Worm (Caenorhabditis elegans) whole organism, late embryonic: ENCODE data around the gene Y43D4A.5.

ENCODE experiments used
- C38D4.7 ChIP-seq: fragments of 200-800 bp; sonication (Bioruptor generic); optimal IDR thresholded peaks from 2 replicates; lab custom pipeline; 2018; ENCODE audit warnings: mild to moderate bottlenecking, missing genetic modification characterization, moderate library complexity, missing compliant biosample characterization
- F13H6.1 ChIP-seq: sonication (generic microtip); optimal IDR thresholded peaks from 2 replicates; lab custom pipeline; 2016; ENCODE audit warnings: missing genetic modification characterization, missing compliant biosample characterization
- K02D7.2 ChIP-seq: sonication (generic microtip); optimal IDR thresholded peaks from 2 replicates; lab custom pipeline; 2017; ENCODE audit warnings: mild to moderate bottlenecking, missing genetic modification characterization, missing compliant biosample characterization
- K09A11.1 ChIP-seq: sonication (generic microtip); optimal IDR thresholded peaks from 2 replicates; lab custom pipeline; 2017; ENCODE audit warnings: antibody characterized with exemption, mild to moderate bottlenecking, missing genetic modification characterization, missing compliant biosample characterization; ENCODE audit not compliant: insufficient read depth
- Y22D7AL.16 ChIP-seq: sonication (generic microtip); optimal IDR thresholded peaks from 2 replicates; lab custom pipeline; 2016; ENCODE audit warnings: missing genetic modification characterization, missing compliant biosample characterization
- ceh-14 ChIP-seq: sonication (generic microtip); optimal IDR thresholded peaks from 2 replicates; lab custom pipeline; 2016; ENCODE audit warnings: missing genotype, missing genetic modification characterization, missing compliant biosample characterization
- ceh-18 ChIP-seq: sonication (generic microtip); optimal IDR thresholded peaks from 2 replicates; lab custom pipeline; 2016; ENCODE audit warnings: missing genetic modification characterization, missing compliant biosample characterization
- ceh-19 ChIP-seq: fragments of 200-800 bp; sonication (Bioruptor generic); optimal IDR thresholded peaks from 2 replicates; lab custom pipeline; 2018; ENCODE audit warnings: mild to moderate bottlenecking, missing genetic modification characterization, missing compliant biosample characterization
- ceh-24 ChIP-seq: sonication (generic microtip); optimal IDR thresholded peaks from 2 replicates; lab custom pipeline; 2016; ENCODE audit warnings: mild to moderate bottlenecking, missing genetic modification characterization, missing compliant biosample characterization
- ceh-30 ChIP-seq: fragments of 150-350 bp; optimal IDR thresholded peaks from 2 replicates; lab custom pipeline; 2014; ENCODE audit warnings: missing biosample characterization, missing genetic modification characterization
- ceh-31 ChIP-seq: sonication (generic microtip); optimal IDR thresholded peaks from 2 replicates; lab custom pipeline; 2016; ENCODE audit warnings: missing genetic modification characterization, missing compliant biosample characterization
- ceh-34 ChIP-seq: sonication (generic microtip); optimal IDR thresholded peaks from 2 replicates; lab custom pipeline; 2016; ENCODE audit warnings: mild to moderate bottlenecking, missing genetic modification characterization, missing compliant biosample characterization
- ceh-45 ChIP-seq: fragments of 200-800 bp; sonication (Bioruptor generic); IDR thresholded peaks from 2 replicates; pipeline ENCODE4 v1.3.6; 2022; ENCODE audit warnings: missing genetic modification reagents, missing genetic modification characterization, missing compliant biosample characterization
- ceh-6 ChIP-seq: fragments of 200-800 bp; sonication (Bioruptor generic); optimal IDR thresholded peaks from 2 replicates; lab custom pipeline; 2018; ENCODE audit warnings: mild to moderate bottlenecking, missing genetic modification characterization, missing compliant biosample characterization
- ceh-9 ChIP-seq: sonication (generic microtip); optimal IDR thresholded peaks from 2 replicates; lab custom pipeline; 2016; ENCODE audit warnings: mild to moderate bottlenecking, missing genetic modification characterization, inconsistent platforms, missing compliant biosample characterization
- dmd-4 ChIP-seq: sonication (generic microtip); optimal IDR thresholded peaks from 2 replicates; lab custom pipeline; 2016; ENCODE audit warnings: borderline replicate concordance, missing genetic modification characterization, missing compliant biosample characterization
- dve-1 ChIP-seq: sonication (generic microtip); optimal IDR thresholded peaks from 2 replicates; lab custom pipeline; 2017; ENCODE audit warnings: antibody characterized with exemption, mild to moderate bottlenecking, missing genetic modification characterization, missing compliant biosample characterization
- elt-2 ChIP-seq: sonication (generic microtip); optimal IDR thresholded peaks from 2 replicates; lab custom pipeline; 2016; ENCODE audit warnings: missing genetic modification reagents, missing genetic modification characterization, missing compliant biosample characterization
- elt-4 ChIP-seq: sonication (generic microtip); optimal IDR thresholded peaks from 2 replicates; lab custom pipeline; 2016; ENCODE audit warnings: missing genetic modification characterization, missing compliant biosample characterization
- ets-4 ChIP-seq: sonication (generic microtip); optimal IDR thresholded peaks from 2 replicates; lab custom pipeline; 2016; ENCODE audit warnings: missing genetic modification characterization, missing compliant biosample characterization
- fkh-10 ChIP-seq: fragments of 150-350 bp; optimal IDR thresholded peaks from 2 replicates; lab custom pipeline; 2014; ENCODE audit warnings: missing biosample characterization, missing genetic modification reagents, missing genetic modification characterization
- fkh-6 ChIP-seq: sonication (generic microtip); optimal IDR thresholded peaks from 2 replicates; lab custom pipeline; 2016; ENCODE audit warnings: missing genetic modification characterization, missing compliant biosample characterization
- hlh-13 ChIP-seq: fragments of 200-800 bp; sonication (Bioruptor generic); optimal IDR thresholded peaks from 2 replicates; lab custom pipeline; 2018; ENCODE audit warnings: mild to moderate bottlenecking, missing genetic modification characterization, missing compliant biosample characterization
- hlh-15 ChIP-seq: sonication (generic microtip); optimal IDR thresholded peaks from 2 replicates; lab custom pipeline; 2016; ENCODE audit warnings: missing genetic modification characterization, missing compliant biosample characterization
- hlh-6 ChIP-seq: sonication (generic microtip); optimal IDR thresholded peaks from 2 replicates; lab custom pipeline; 2016; ENCODE audit warnings: missing genotype, missing genetic modification characterization, missing compliant biosample characterization
- hlh-8 ChIP-seq: sonication (generic microtip); optimal IDR thresholded peaks from 2 replicates; lab custom pipeline; 2016; ENCODE audit warnings: missing genotype, missing genetic modification characterization, missing compliant biosample characterization
- lim-6 ChIP-seq: sonication (generic microtip); optimal IDR thresholded peaks from 2 replicates; lab custom pipeline; 2016; ENCODE audit warnings: missing genetic modification characterization, missing compliant biosample characterization
- lin-11 ChIP-seq: fragments of 200-800 bp; sonication (Bioruptor generic); optimal IDR thresholded peaks from 2 replicates; lab custom pipeline; 2018; ENCODE audit warnings: mild to moderate bottlenecking, missing genetic modification characterization, missing compliant biosample characterization
- madf-2 ChIP-seq: sonication (generic microtip); optimal IDR thresholded peaks from 2 replicates; lab custom pipeline; 2017; ENCODE audit warnings: missing genetic modification characterization, missing compliant biosample characterization
- mec-3 ChIP-seq: sonication (generic microtip); optimal IDR thresholded peaks from 2 replicates; lab custom pipeline; 2016; ENCODE audit warnings: borderline replicate concordance, missing genetic modification characterization, missing compliant biosample characterization
- nfya-1 ChIP-seq: sonication (generic microtip); optimal IDR thresholded peaks from 2 replicates; lab custom pipeline; 2017; ENCODE audit warnings: missing genetic modification characterization, mild to moderate bottlenecking, missing compliant biosample characterization, antibody characterized with exemption, moderate library complexity
- nhr-11 ChIP-seq: fragments of 150-350 bp; optimal IDR thresholded peaks from 2 replicates; lab custom pipeline; 2014; ENCODE audit warnings: missing biosample characterization, missing genetic modification characterization
- npax-4 ChIP-seq: sonication (generic microtip); optimal IDR thresholded peaks from 2 replicates; lab custom pipeline; 2016; ENCODE audit warnings: missing genetic modification characterization, missing compliant biosample characterization
- pag-3 ChIP-seq: sonication (generic microtip); optimal IDR thresholded peaks from 2 replicates; lab custom pipeline; 2016; ENCODE audit warnings: missing compliant biosample characterization, missing genetic modification characterization, borderline replicate concordance
- pqm-1 ChIP-seq: sonication (generic microtip); optimal IDR thresholded peaks from 2 replicates; lab custom pipeline; 2016; ENCODE audit warnings: missing genetic modification characterization, missing compliant biosample characterization
- pros-1 ChIP-seq: fragments of 150-350 bp; optimal IDR thresholded peaks from 2 replicates; lab custom pipeline; 2014; ENCODE audit warnings: missing biosample characterization, missing genetic modification reagents, missing genetic modification characterization
- ref-2 ChIP-seq: sonication (generic microtip); optimal IDR thresholded peaks from 2 replicates; lab custom pipeline; 2016; ENCODE audit warnings: missing genetic modification characterization, missing compliant biosample characterization
- sdc-2 ChIP-seq: sonication (generic microtip); optimal IDR thresholded peaks from 2 replicates; lab custom pipeline; 2016; ENCODE audit warnings: missing genotype, missing genetic modification characterization, missing compliant biosample characterization
- sox-2 ChIP-seq: fragments of 200-800 bp; sonication (Bioruptor generic); IDR thresholded peaks from 2 replicates; pipeline ENCODE4 v1.3.6; 2022; ENCODE audit warnings: missing genetic modification reagents, missing genetic modification characterization, missing compliant biosample characterization
- syd-9 ChIP-seq: sonication (generic microtip); optimal IDR thresholded peaks from 2 replicates; lab custom pipeline; 2016; ENCODE audit warnings: mild to moderate bottlenecking, missing genetic modification characterization, moderate library complexity, missing compliant biosample characterization
- tbx-2 ChIP-seq: sonication (generic microtip); optimal IDR thresholded peaks from 2 replicates; lab custom pipeline; 2016; ENCODE audit warnings: missing genetic modification characterization, missing compliant biosample characterization
- tbx-7 ChIP-seq: sonication (generic microtip); optimal IDR thresholded peaks from 2 replicates; lab custom pipeline; 2016; ENCODE audit warnings: missing genotype, missing genetic modification characterization, missing compliant biosample characterization
- ttx-3 ChIP-seq: sonication (generic microtip); optimal IDR thresholded peaks from 2 replicates; lab custom pipeline; 2016; ENCODE audit warnings: missing genetic modification reagents, missing genetic modification characterization, missing compliant biosample characterization
- unc-55 ChIP-seq: sonication (generic microtip); optimal IDR thresholded peaks from 2 replicates; lab custom pipeline; 2017; ENCODE audit warnings: missing biosample characterization, missing genetic modification reagents, missing genetic modification characterization
- unc-86 ChIP-seq: sonication (generic microtip); optimal IDR thresholded peaks from 2 replicates; lab custom pipeline; 2016; ENCODE audit warnings: missing genetic modification characterization, missing compliant biosample characterization
- zip-5 ChIP-seq: sonication (generic microtip); optimal IDR thresholded peaks from 2 replicates; lab custom pipeline; 2016; ENCODE audit warnings: missing genetic modification characterization, missing compliant biosample characterization

Gene Y43D4A.5

DNA sequence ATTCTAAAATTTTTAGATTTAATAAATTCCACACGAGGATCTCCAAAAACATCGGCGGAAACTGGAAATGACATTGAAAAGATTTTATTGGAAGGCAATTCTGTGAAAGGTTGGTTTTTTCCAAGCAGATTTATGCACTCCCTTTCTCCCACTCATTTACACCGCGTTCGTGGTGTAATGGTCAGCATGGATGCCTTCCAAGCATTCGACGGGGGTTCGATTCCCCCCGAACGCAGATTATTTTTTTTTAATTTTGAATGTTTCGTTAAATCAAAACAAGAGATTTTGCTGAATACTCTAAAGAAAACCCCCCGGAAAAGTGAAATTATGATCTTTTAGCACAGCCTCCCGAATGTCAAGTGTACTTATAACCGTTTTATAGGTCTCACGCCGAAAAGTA is 370 bp downstream of the Y43D4A.5 start (continued):
- TF ChIP-seq fkh-6 (tag; lab: Kevin White, UChicago): peak; percentile 57
- peak; percentile 36 for TF ChIP-seq ceh-34 (tag; lab: Kevin White, UChicago)
- TF ChIP-seq dve-1 (tag; lab: Kevin White, UChicago): no peak
- TF ChIP-seq ceh-31: peak; percentile 10
- TF ChIP-seq tbx-2 (tag; lab: Kevin White, UChicago): peak; percentile 40
- TF ChIP-seq F13H6.1 (tag; lab: Kevin White, UChicago): peak; percentile 4
- TF ChIP-seq ets-4 (tag; lab: Kevin White, UChicago): no peak
- peak; percentile 53 for TF ChIP-seq ttx-3 (tag; lab: Kevin White, UChicago)
- TF ChIP-seq nfya-1: peak; percentile 8
- TF ChIP-seq ceh-6 (GFP tag; lab: Kevin White, UChicago): peak; percentile 39
- peak; percentile 18 for TF ChIP-seq K09A11.1 (tag; lab: Kevin White, UChicago)
- no peak for TF ChIP-seq ceh-30 (tag; lab: Kevin White, UChicago)
- TF ChIP-seq hlh-15 (tag; lab: Kevin White, UChicago): peak; percentile 50
- TF ChIP-seq npax-4 (tag; lab: Kevin White, UChicago): peak; percentile 0
- no peak for TF ChIP-seq nhr-11
- peak; percentile 10 for TF ChIP-seq madf-2
- no peak for TF ChIP-seq pqm-1 (tag; lab: Kevin White, UChicago)
- peak; percentile 11 for TF ChIP-seq ceh-18 (tag; lab: Kevin White, UChicago)
- peak; percentile 21 for TF ChIP-seq hlh-13
- TF ChIP-seq ref-2 (tag; lab: Kevin White, UChicago): peak; percentile 49
- TF ChIP-seq syd-9 (tag; lab: Kevin White, UChicago): no peak
- TF ChIP-seq ceh-19 (GFP tag; lab: Kevin White, UChicago): peak; percentile 24
- peak; percentile 34 for TF ChIP-seq ceh-14

DNA sequence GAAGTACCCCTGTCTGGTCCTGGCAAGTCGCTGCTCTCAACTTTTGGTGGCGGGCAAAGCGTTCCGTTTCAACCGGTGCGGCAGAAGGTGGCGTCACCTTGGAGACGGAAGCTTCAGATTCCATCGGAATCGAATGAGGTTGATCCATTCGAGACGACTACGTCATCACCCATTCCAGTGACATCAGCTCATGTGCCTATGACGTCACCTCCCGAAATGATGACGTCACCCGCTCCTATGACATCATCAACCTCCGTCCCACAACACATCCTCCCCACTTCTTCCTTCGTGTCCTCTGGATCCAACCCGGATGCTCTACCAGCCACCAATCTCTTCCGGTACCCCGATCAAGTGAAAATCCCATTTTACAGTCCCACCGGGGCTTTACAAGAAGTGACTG is 1.4 kb downstream of the Y43D4A.5 start:
- TF ChIP-seq Y22D7AL.16 (tag; lab: Kevin White, UChicago) (no peak), pros-1 (tag; lab: Kevin White, UChicago) (no peak), npax-4 (tag; lab: Kevin White, UChicago) (no peak), ceh-24 (tag; lab: Kevin White, UChicago) (no peak), pag-3 (tag; lab: Kevin White, UChicago) (no peak), hlh-6 (tag; lab: Kevin White, UChicago) (no peak), syd-9 (tag; lab: Kevin White, UChicago) (no peak), lim-6 (tag; lab: Kevin White, UChicago) (no peak), zip-5 (tag; lab: Kevin White, UChicago) (no peak), mec-3 (tag; lab: Kevin White, UChicago) (no peak), hlh-8 (no peak), tbx-7 (tag; lab: Kevin White, UChicago) (no peak), nhr-11 (no peak), ceh-6 (GFP tag; lab: Kevin White, UChicago) (no peak), tbx-2 (tag; lab: Kevin White, UChicago) (no peak), sdc-2 (tag; lab: Kevin White, UChicago) (no peak), unc-86 (no peak), elt-2 (tag; lab: Kevin White, UChicago) (no peak)

DNA sequence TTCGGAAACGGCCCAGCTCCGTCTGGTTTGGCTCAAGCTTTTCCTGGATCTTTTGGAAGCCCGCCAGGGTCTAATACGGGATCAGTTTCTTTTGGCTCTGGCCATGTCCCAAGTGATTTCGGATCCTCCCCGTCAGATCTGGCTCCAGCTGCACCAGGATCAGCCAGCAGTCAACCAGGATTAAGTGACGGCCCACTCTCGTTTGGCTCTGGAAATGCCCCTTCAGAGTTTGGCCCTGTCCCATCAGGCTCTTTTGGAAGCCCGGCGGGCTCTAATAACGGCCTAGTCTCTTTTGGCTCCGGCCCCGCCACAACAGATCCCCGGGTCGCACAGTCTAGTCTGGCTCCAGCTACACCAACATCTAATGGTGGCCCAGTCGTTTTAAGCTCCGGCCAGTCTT is 2.2 kb downstream of the Y43D4A.5 start:
- TF ChIP-seq unc-55 (GFP tag; lab: Kevin White, UChicago) (no peak), sox-2 (no peak), ref-2 (tag; lab: Kevin White, UChicago) (no peak), Y22D7AL.16 (tag; lab: Kevin White, UChicago) (no peak), mec-3 (tag; lab: Kevin White, UChicago) (no peak), C38D4.7 (no peak), pros-1 (tag; lab: Kevin White, UChicago) (no peak), hlh-15 (tag; lab: Kevin White, UChicago) (no peak), K02D7.2 (tag; lab: Kevin White, UChicago) (no peak), fkh-10 (GFP tag; lab: Kevin White, UChicago) (no peak), tbx-2 (tag; lab: Kevin White, UChicago) (no peak), lin-11 (tag; lab: Kevin White, UChicago) (no peak), unc-86 (no peak), ceh-9 (no peak), ttx-3 (tag; lab: Kevin White, UChicago) (no peak), dmd-4 (tag; lab: Kevin White, UChicago) (no peak), ceh-45 (no peak), elt-4 (tag; lab: Kevin White, UChicago) (no peak)
